Fruit fly (Drosophila melanogaster): ENCODE measurements around the gene CG3699.

Gene CG3699

DNA sequence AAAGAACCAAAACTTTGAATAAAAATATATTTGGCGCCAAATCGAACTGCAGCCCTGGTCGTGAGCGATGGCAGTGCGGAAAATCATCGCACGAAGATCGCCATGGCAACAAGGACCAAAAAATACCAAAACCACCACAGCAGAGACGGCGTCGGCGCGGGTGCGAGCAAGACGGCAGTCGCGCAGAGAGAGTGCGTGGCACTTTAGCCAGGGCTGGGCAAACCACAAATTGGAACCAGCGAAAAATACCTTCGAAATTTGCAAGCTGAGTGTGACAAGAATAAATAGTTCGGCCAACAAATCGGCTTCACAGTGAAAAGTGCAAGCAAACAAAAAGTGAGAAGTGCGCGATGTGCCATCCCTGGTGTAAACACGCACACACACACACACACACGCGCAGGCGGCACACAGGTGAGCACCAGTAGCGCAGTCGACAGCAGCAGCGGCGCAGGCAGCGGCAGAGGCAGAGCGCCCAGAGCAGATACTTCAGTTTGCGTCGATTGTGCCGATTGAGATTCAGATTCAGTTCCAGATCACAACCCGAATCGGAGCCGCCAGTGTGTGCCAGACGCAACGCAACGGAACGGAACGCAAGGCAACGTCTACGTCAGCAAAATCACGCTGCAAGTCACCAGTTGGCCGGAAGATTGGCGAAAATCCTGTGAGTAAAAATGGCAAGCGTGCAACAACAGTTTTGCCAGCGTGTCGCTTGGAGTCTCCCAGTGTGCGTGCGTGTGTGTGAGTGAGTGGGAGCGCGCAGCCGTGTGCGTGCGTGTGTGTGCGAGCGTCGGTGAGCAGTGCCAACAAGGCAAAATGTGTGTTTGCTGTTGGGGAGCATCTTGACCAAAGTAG, 12.0 kb downstream of the CG3699 start, which contains the start of gene TRAM (continued):
- peak; percentile 99 for TF ChIP-seq CHES-1-like (GFP tag; optimal IDR thresholded peaks at IDR 0.05)
- peak; percentile 96 for TF ChIP-seq CG1024 (GFP tag; IDR thresholded peaks at IDR 0.05)
- peak; percentile 98 for TF ChIP-seq rib (GFP tag; IDR thresholded peaks at IDR 0.05)
- TF ChIP-seq ro (GFP tag; IDR thresholded peaks at IDR 0.05) = peak; percentile 98
- peak; percentile 95 for TF ChIP-seq zen (tag; optimal IDR thresholded peaks at IDR 0.05)
- TF ChIP-seq Hey (tag; optimal IDR thresholded peaks at IDR 0.05) = peak; percentile 96
- peak; percentile 97 for TF ChIP-seq CG10979 (tag; optimal IDR thresholded peaks at IDR 0.05)
- peak; percentile 98 for TF ChIP-seq tx (GFP tag; optimal IDR thresholded peaks at IDR 0.05)
- peak; percentile 97 for TF ChIP-seq C15 (GFP tag; IDR thresholded peaks at IDR 0.05)
- TF ChIP-seq grn (GFP tag; optimal IDR thresholded peaks at IDR 0.05) = peak; percentile 81
- TF ChIP-seq CG5953 (GFP tag; IDR thresholded peaks at IDR 0.05) = peak; percentile 99
- peak; percentile 68 for TF ChIP-seq CG15479 (GFP tag; optimal IDR thresholded peaks at IDR 0.05)
- TF ChIP-seq bowl (GFP tag; IDR thresholded peaks at IDR 0.05) = peak; percentile 97
- TF ChIP-seq CG12299 (tag; optimal IDR thresholded peaks at IDR 0.05) = peak; percentile 97
- peak; percentile 79 for TF ChIP-seq bbx (GFP tag; IDR thresholded peaks at IDR 0.05; ENCODE audit: partially characterized antibody)
- peak; percentile 97 for TF ChIP-seq maf-S (GFP tag; optimal IDR thresholded peaks at IDR 0.05)
- peak; percentile 98 for TF ChIP-seq CG33213 (GFP tag; optimal IDR thresholded peaks at IDR 0.05)
- peak; percentile 95 to 98 for TF ChIP-seq Pdp1 (GFP tag; optimal IDR thresholded peaks at IDR 0.05)
- TF ChIP-seq Dip2 (GFP tag; IDR thresholded peaks at IDR 0.05) = peak; percentile 77
- TF ChIP-seq onecut (GFP tag; IDR thresholded peaks at IDR 0.05) = peak; percentile 97
- TF ChIP-seq Sry-δ (GFP tag; optimal IDR thresholded peaks at IDR 0.05) = peak; percentile 94
- TF ChIP-seq insv (GFP tag; optimal IDR thresholded peaks at IDR 0.05) = peak; percentile 41 to 82
- TF ChIP-seq CG12659 (GFP tag; optimal IDR thresholded peaks at IDR 0.05) = peak; percentile 99
- peak; percentile 96 for TF ChIP-seq CG14710 (tag; optimal IDR thresholded peaks at IDR 0.05)
- peak; percentile 90 for TF ChIP-seq Bgb (GFP tag; IDR thresholded peaks at IDR 0.05; ENCODE audit: partially characterized antibody)
- peak; percentile 98 for TF ChIP-seq CG10959 (GFP tag; IDR thresholded peaks at IDR 0.05)
- peak; percentile 96 for TF ChIP-seq CG12236 (GFP tag; optimal IDR thresholded peaks at IDR 0.05)
- TF ChIP-seq abd-A (tag; optimal IDR thresholded peaks at IDR 0.05) = no peak
- TF ChIP-seq CG14441 (GFP tag; IDR thresholded peaks at IDR 0.05) = peak; percentile 99
- TF ChIP-seq D (optimal IDR thresholded peaks at IDR 0.05) = no peak
- peak; percentile 98 for TF ChIP-seq D (GFP tag; optimal IDR thresholded peaks at IDR 0.05)
- TF ChIP-seq chif (GFP tag; optimal IDR thresholded peaks at IDR 0.05) = peak; percentile 98 to 99
- TF ChIP-seq HLH3B (GFP tag; IDR thresholded peaks at IDR 0.05) = peak; percentile 98
- TF ChIP-seq HLH54F (GFP tag; optimal IDR thresholded peaks at IDR 0.05) = peak; percentile 98
- peak; percentile 97 for TF ChIP-seq CG4820 (GFP tag; optimal IDR thresholded peaks at IDR 0.05)
- TF ChIP-seq lab (GFP tag; optimal IDR thresholded peaks at IDR 0.05) = peak; percentile 99
- peak; percentile 93 for TF ChIP-seq Bdp1 (GFP tag; optimal IDR thresholded peaks at IDR 0.05)
- peak; percentile 98 for TF ChIP-seq dm (GFP tag; optimal IDR thresholded peaks at IDR 0.05)
- TF ChIP-seq CG14965 (GFP tag; optimal IDR thresholded peaks at IDR 0.05; ENCODE audit: borderline replicate concordance) = peak; percentile 88
- peak; percentile 98 for TF ChIP-seq NfI (GFP tag; optimal IDR thresholded peaks at IDR 0.05)
- peak; percentile 97 for TF ChIP-seq CG13296 (GFP tag; optimal IDR thresholded peaks at IDR 0.05)
- peak; percentile 99 for TF ChIP-seq ewg (GFP tag; optimal IDR thresholded peaks at IDR 0.05)
- TF ChIP-seq Aef1 (GFP tag; IDR thresholded peaks at IDR 0.05) = peak; percentile 99
- peak in 1 of 2 experiments; percentile 89 for TF ChIP-seq Eip74EF (GFP tag; optimal IDR thresholded peaks at IDR 0.05)
- peak; percentile 95 for TF ChIP-seq MTF-1 (GFP tag; optimal IDR thresholded peaks at IDR 0.05; ENCODE audit: borderline replicate concordance)
- peak; percentile 98 for TF ChIP-seq HmgD (GFP tag; optimal IDR thresholded peaks at IDR 0.05)
- peak; percentile 95 for TF ChIP-seq kay (GFP tag; optimal IDR thresholded peaks at IDR 0.05)

Measured in whole organism, embryonic.